Worm (Caenorhabditis elegans) whole organism, early embryonic: ENCODE results near the gene C35A11.4.

Experiments
- F13C5.2 ChIP-seq: sonication (generic microtip); optimal IDR thresholded peaks from 2 replicates; lab custom pipeline; 2017; ENCODE audit warnings: mild to moderate bottlenecking, missing genetic modification characterization, inconsistent platforms, missing compliant biosample characterization
- ama-1 ChIP-seq: fragments of 150-350 bp; optimal IDR thresholded peaks from 2 replicates; lab custom pipeline; 2014
- ceh-13 ChIP-seq: fragments of 200-800 bp; sonication (Bioruptor generic); optimal IDR thresholded peaks from 2 replicates; lab custom pipeline; 2018; ENCODE audit warnings: mild to moderate bottlenecking, missing genetic modification characterization, missing compliant biosample characterization
- ets-7 ChIP-seq: sonication (generic microtip); optimal IDR thresholded peaks from 2 replicates; lab custom pipeline; 2016; ENCODE audit warnings: missing genotype, missing genetic modification characterization, missing compliant biosample characterization
- flt-1 ChIP-seq: fragments of 200-800 bp; sonication (Bioruptor generic); IDR thresholded peaks from 2 replicates; pipeline ENCODE4 v1.3.6; 2022; ENCODE audit warnings: missing genetic modification characterization, missing compliant biosample characterization
- pes-1 ChIP-seq: fragments of 200-800 bp; sonication (Bioruptor generic); IDR thresholded peaks from 2 replicates; pipeline ENCODE4 v1.3.6; 2022; ENCODE audit warnings: missing genetic modification reagents, missing genetic modification characterization, missing compliant biosample characterization
- scrt-1 ChIP-seq: fragments of 200-800 bp; sonication (Bioruptor generic); IDR thresholded peaks from 2 replicates; pipeline ENCODE4 v1.3.6; 2022; ENCODE audit warnings: missing genetic modification characterization, missing compliant biosample characterization
- tra-4 ChIP-seq: sonication (generic microtip); optimal IDR thresholded peaks from 2 replicates; lab custom pipeline; 2017; ENCODE audit warnings: missing genetic modification characterization, missing compliant biosample characterization

DNA sequence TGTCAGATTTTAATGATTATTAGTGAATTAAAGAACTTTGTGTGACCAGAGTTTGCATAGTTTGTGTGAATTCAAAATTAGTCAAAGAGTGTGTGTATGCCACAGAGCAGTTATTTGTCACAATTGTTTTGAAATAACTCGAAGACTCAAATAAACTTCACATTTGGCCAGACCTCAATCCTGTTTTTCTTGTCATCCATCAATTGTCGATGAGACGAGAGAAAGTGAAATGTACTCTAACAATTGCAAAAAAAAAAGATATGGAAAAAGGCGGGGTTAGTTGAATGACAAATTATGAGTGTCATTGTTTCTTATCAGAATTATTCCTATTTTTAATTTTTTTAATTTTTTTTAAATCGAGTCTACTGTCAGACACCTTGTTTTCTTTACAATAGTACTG, 28.1 kb downstream of the C35A11.4 start, which contains the start of gene T09D3.8:
- TF ChIP-seq ama-1 (no peak), F13C5.2 (tag; lab: Kevin White, UChicago) (no peak), scrt-1 (GFP tag; lab: Robert Waterston, UW) (no peak), ets-7 (tag; lab: Kevin White, UChicago) (no peak), flt-1 (GFP tag; lab: Robert Waterston, UW) (no peak), ceh-13 (GFP tag; lab: Kevin White, UChicago) (no peak), tra-4 (tag; lab: Kevin White, UChicago) (no peak), pes-1 (GFP tag; lab: Robert Waterston, UW) (no peak)
